Fruit fly (Drosophila melanogaster): ENCODE data around the gene CG8012.
A peak's percentile ranks its signal among the peaks of the same experiment; 100 is the strongest.

The CG8012 gene

DNA sequence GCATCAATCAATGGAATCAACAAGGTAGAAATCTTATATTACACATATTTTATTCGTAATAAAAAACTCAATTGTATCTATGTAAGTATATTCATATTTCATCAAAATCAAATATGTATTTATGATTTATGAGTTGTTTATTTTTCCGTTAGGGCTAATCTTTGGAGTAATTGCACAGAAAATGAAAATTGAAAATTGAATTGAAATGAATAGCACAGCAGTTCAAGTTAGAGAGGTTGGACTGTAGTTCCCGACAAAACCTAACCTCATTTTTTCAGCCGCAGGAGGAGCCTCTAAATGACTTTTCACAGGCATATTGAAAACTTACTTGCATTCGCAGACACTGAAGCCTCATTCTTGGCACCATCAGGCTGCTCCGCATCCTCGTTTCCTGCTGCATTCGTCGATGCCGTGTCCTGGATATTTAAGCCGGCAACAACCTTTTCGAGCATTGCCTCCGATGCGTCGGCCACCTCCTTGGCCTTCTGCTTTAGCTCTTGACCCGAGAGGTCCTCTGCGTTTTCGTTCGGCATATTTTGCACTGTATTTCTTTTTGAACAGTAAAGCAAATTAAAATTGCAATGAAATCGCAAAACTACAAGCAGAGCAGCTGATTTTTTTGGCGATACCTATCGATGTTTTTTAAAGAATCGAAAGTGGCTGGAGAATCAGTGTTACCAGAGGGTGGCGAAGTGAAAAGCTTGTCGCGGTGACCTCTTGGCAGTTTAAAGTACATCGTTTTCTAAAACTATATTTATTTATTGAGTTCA, 37.1 kb upstream of the CG8012 start, which contains the start of gene Nmt:
Gene Nmt (minus strand): TSS at position 635 of the 770 bp plus-strand sequence.
- no peak for TF ChIP-seq yki (optimal IDR thresholded peaks at IDR 0.05)
- peak; percentile 59 for TF ChIP-seq CG2129 (GFP tag; IDR thresholded peaks at IDR 0.05; ENCODE audit: partially characterized antibody)
- TF ChIP-seq CG3838 (GFP tag; optimal IDR thresholded peaks at IDR 0.05): no peak
- no peak for TF ChIP-seq gem (tag; optimal IDR thresholded peaks at IDR 0.05)
- no peak for TF ChIP-seq en (GFP tag; optimal IDR thresholded peaks at IDR 0.05)
- no peak for TF ChIP-seq CG16779 (GFP tag; IDR thresholded peaks at IDR 0.05)
- TF ChIP-seq Eip74EF (GFP tag; optimal IDR thresholded peaks at IDR 0.05): no peak
- TF ChIP-seq BEAF-32 (GFP tag; optimal IDR thresholded peaks at IDR 0.05): peak; percentile 84
- no peak for TF ChIP-seq CG7372 (GFP tag; IDR thresholded peaks at IDR 0.05)
- TF ChIP-seq CG7786 (GFP tag; optimal IDR thresholded peaks at IDR 0.05): peak; percentile 6
- peak; percentile 29; the same call in 1 of the 2 replicates for TF ChIP-seq CG17328 (GFP tag; IDR thresholded peaks at IDR 0.05)
- TF ChIP-seq YL-1 (GFP tag; optimal IDR thresholded peaks at IDR 0.05): peak; percentile 25
- TF ChIP-seq CHES-1-like (GFP tag; optimal IDR thresholded peaks at IDR 0.05): peak; percentile 3
- TF ChIP-seq ci (GFP tag; IDR thresholded peaks at IDR 0.05): peak; percentile 64; the same call in 1 of the 3 replicates
- no peak for TF ChIP-seq lab (GFP tag; optimal IDR thresholded peaks at IDR 0.05)
- TF ChIP-seq CG2889 (GFP tag; IDR thresholded peaks at IDR 0.05): 0 out of 3 replicates have a peak, but pooled peaks have one; percentile 33
- TF ChIP-seq CG9215 (GFP tag; IDR thresholded peaks at IDR 0.05): no peak
- TF ChIP-seq gce (GFP tag; IDR thresholded peaks at IDR 0.05): no peak
- TF ChIP-seq danr (GFP tag; IDR thresholded peaks at IDR 0.05): no peak
- TF ChIP-seq CG6765 (GFP tag; optimal IDR thresholded peaks at IDR 0.05): no peak
- TF ChIP-seq CG1529 (GFP tag; optimal IDR thresholded peaks at IDR 0.05): no peak
- peak; percentile 64 for TF ChIP-seq CG32532 (GFP tag; IDR thresholded peaks at IDR 0.05)
- TF ChIP-seq Ravus (GFP tag; IDR thresholded peaks at IDR 0.05): no peak
- TF ChIP-seq Hr3 (GFP tag; optimal IDR thresholded peaks at IDR 0.05): no peak
- TF ChIP-seq Dref (GFP tag; IDR thresholded peaks at IDR 0.05): peak; percentile 75
- TF ChIP-seq esg (GFP tag; conservative IDR thresholded peaks at IDR 0.05): peak; percentile 42; the same call in 1 of the 2 replicates
- TF ChIP-seq CG2202 (tag; optimal IDR thresholded peaks at IDR 0.05): no peak
- peak; percentile 66 for TF ChIP-seq inv (GFP tag; IDR thresholded peaks at IDR 0.05; ENCODE audit: partially characterized antibody)
- peak; percentile 7 for TF ChIP-seq pho (GFP tag; optimal IDR thresholded peaks at IDR 0.05)
- no peak for TF ChIP-seq Atf3 (GFP tag; optimal IDR thresholded peaks at IDR 0.05)
- TF ChIP-seq dati (GFP tag; IDR thresholded peaks at IDR 0.05): no peak
- TF ChIP-seq HLHmδ (GFP tag; optimal IDR thresholded peaks at IDR 0.05): no peak
- no peak for TF ChIP-seq CG1832 (GFP tag; optimal IDR thresholded peaks at IDR 0.05)
- TF ChIP-seq H15 (GFP tag; IDR thresholded peaks at IDR 0.05): no peak
- no peak for TF ChIP-seq CG12299 (tag; optimal IDR thresholded peaks at IDR 0.05)
- no peak for TF ChIP-seq CG15601 (tag; optimal IDR thresholded peaks at IDR 0.05)
- no peak for TF ChIP-seq CG6689 (GFP tag; IDR thresholded peaks at IDR 0.05)
- TF ChIP-seq pfk (GFP tag; optimal IDR thresholded peaks at IDR 0.05): no peak
- TF ChIP-seq z (GFP tag; IDR thresholded peaks at IDR 0.05): no peak
- TF ChIP-seq org-1 (GFP tag; optimal IDR thresholded peaks at IDR 0.05): no peak
- TF ChIP-seq CG8944 (GFP tag; optimal IDR thresholded peaks at IDR 0.05): no peak
- peak; percentile 72 for TF ChIP-seq CG9932 (GFP tag; IDR thresholded peaks at IDR 0.05)
- TF ChIP-seq CG10321 (GFP tag; IDR thresholded peaks at IDR 0.05): no peak
- no peak for TF ChIP-seq CG15011 (GFP tag; optimal IDR thresholded peaks at IDR 0.05)
- peak; percentile 52 for TF ChIP-seq stwl (tag; optimal IDR thresholded peaks at IDR 0.05)
- TF ChIP-seq fd96Cb (tag; optimal IDR thresholded peaks at IDR 0.05): peak; percentile 29
- TF ChIP-seq ind (GFP tag; optimal IDR thresholded peaks at IDR 0.05): peak; percentile 44
- TF ChIP-seq Dfd (GFP tag; optimal IDR thresholded peaks at IDR 0.05): no peak
- TF ChIP-seq ab (GFP tag; optimal IDR thresholded peaks at IDR 0.05): no peak
- no peak for TF ChIP-seq CG6683 (GFP tag; optimal IDR thresholded peaks at IDR 0.05)

Data from whole organism, embryonic.